Worm (Caenorhabditis elegans) whole organism, midembryonic: ENCODE measurements around the gene C45G9.11.

ENCODE experiments used
- T22C8.4 ChIP-seq: fragments of 200-800 bp; sonication (Bioruptor generic); IDR thresholded peaks from 2 replicates; pipeline ENCODE4 v1.3.6; 2022; ENCODE audit warnings: missing genetic modification characterization, missing compliant biosample characterization
- flt-1 ChIP-seq: fragments of 200-800 bp; sonication (Bioruptor generic); IDR thresholded peaks from 2 replicates; pipeline ENCODE4 v1.3.6; 2022; ENCODE audit warnings: missing genetic modification characterization, missing compliant biosample characterization
- klf-2 ChIP-seq: fragments of 200-800 bp; sonication (Bioruptor generic); conservative IDR thresholded peaks from 2 replicates; pipeline ENCODE4 v1.3.6; 2022; ENCODE audit warnings: missing genetic modification reagents, missing genetic modification characterization, missing compliant biosample characterization
- tab-1 ChIP-seq: fragments of 200-800 bp; sonication (Bioruptor generic); IDR thresholded peaks from 2 replicates; pipeline ENCODE4 v1.3.6; 2022; ENCODE audit warnings: missing genetic modification characterization, missing compliant biosample characterization
- ztf-23 ChIP-seq: fragments of 200-800 bp; sonication (Bioruptor generic); IDR thresholded peaks from 2 replicates; pipeline ENCODE4 v1.3.6; 2022; ENCODE audit warnings: missing genetic modification reagents, missing genetic modification characterization, missing compliant biosample characterization

ce11 chrIII:5047740-5048139 lies 20.8 kb downstream of the C45G9.11 start, which contains the start of gene C45G9.5:
- TF ChIP-seq flt-1 (GFP tag; lab: Robert Waterston, UW) (no peak), ztf-23 (GFP tag; lab: Robert Waterston, UW) (no peak), T22C8.4 (GFP tag; lab: Robert Waterston, UW) (no peak), klf-2 (GFP tag; lab: Robert Waterston, UW) (no peak), tab-1 (no peak)
